Worm (Caenorhabditis elegans): ENCODE results near the gene glt-4.

DNA sequence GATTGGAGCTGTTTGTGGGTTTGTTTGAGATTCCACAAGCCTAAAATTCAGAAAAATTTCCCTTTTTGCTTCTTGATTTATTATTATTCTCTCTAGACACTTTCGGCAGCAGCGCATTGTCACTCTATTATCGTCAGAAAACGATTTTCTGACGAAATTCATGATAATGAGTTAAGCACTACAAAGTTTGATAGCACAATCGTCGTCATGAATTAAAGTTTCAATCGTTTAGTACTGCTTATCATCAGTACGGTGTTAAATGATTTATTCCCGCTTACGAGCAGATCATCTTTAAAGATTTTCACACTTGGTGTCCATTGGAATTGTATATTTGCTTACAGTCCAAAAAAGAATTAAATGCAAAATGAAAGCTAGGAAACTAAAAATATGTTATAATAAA lies 26.3 kb downstream of the glt-4 start:
- no peak for TF ChIP-seq med-1 (GFP tag; optimal IDR thresholded peaks at IDR 0.05; ENCODE audit: insufficient read depth)
- no peak for TF ChIP-seq tab-1 (GFP tag; IDR thresholded peaks at IDR 0.05)
- no peak for TF ChIP-seq flt-1 (GFP tag; IDR thresholded peaks at IDR 0.05)
